Fruit fly (Drosophila melanogaster): Measurements from ENCODE around the gene mRpL44.

Gene mRpL44

DNA sequence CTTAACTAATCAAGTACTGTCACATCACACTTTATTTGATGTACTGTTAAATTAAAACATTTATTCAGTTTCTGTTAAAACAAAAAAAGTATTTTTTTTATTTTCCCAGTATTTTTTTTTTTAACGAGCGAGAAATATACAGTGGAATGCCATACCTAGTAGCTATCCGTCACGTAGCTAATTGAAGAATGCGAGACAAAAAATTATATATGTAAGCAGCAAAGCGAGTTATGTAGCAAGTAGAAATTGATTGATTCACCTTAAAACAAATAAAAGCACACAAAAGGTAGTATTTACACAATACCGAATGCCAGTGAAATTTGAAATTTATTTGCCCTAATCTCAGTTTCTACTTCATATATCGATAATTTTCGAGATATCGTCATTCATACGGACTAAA, 31.7 kb downstream of the mRpL44 start (continued):
- no peak for TF ChIP-seq Hand (GFP tag; optimal IDR thresholded peaks at IDR 0.05)
- TF ChIP-seq scrt (GFP tag; optimal IDR thresholded peaks at IDR 0.05), result no peak
- TF ChIP-seq sd (tag; optimal IDR thresholded peaks at IDR 0.05), result peak; percentile 94
- TF ChIP-seq CG2875 (GFP tag; optimal IDR thresholded peaks at IDR 0.05), result no peak
- TF ChIP-seq Poxn (GFP tag; IDR thresholded peaks at IDR 0.05), result no peak
- TF ChIP-seq twi (tag; optimal IDR thresholded peaks at IDR 0.05), result no peak
- TF ChIP-seq Xrp1 (GFP tag; IDR thresholded peaks at IDR 0.05), result no peak
- no peak for TF ChIP-seq CG9876 (GFP tag; optimal IDR thresholded peaks at IDR 0.05)
- TF ChIP-seq Ets65A (GFP tag), result peak; percentile 62
- no peak for TF ChIP-seq Atf3 (GFP tag; optimal IDR thresholded peaks at IDR 0.05)
- peak; percentile 95 for TF ChIP-seq Abd-B (GFP tag; optimal IDR thresholded peaks at IDR 0.05)
- TF ChIP-seq pita (GFP tag; optimal IDR thresholded peaks at IDR 0.05), result no peak
- no peak for TF ChIP-seq prd (optimal IDR thresholded peaks at IDR 0.05)
- peak; percentile 19; the same call in 2 of the 3 replicates for TF ChIP-seq prd (GFP tag; IDR thresholded peaks at IDR 0.05)
- TF ChIP-seq oc (tag; optimal IDR thresholded peaks at IDR 0.05), result no peak
- no peak for TF ChIP-seq Mes4 (GFP tag; optimal IDR thresholded peaks at IDR 0.05)
- no peak for TF ChIP-seq CG32532 (GFP tag; IDR thresholded peaks at IDR 0.05)
- no peak for TF ChIP-seq emc (GFP tag; optimal IDR thresholded peaks at IDR 0.05)
- TF ChIP-seq h (optimal IDR thresholded peaks at IDR 0.05), result no peak
- TF ChIP-seq BEAF-32 (GFP tag; optimal IDR thresholded peaks at IDR 0.05), result peak; percentile 22
- TF ChIP-seq vnd (GFP tag; IDR thresholded peaks at IDR 0.05; ENCODE audit: partially characterized antibody), result no peak
- TF ChIP-seq eyg (GFP tag; optimal IDR thresholded peaks at IDR 0.05), result no peak
- TF ChIP-seq Side (GFP tag; optimal IDR thresholded peaks at IDR 0.05), result no peak
- TF ChIP-seq br (optimal IDR thresholded peaks at IDR 0.05), result no peak
- peak; percentile 21 for TF ChIP-seq dmrt11E (tag; optimal IDR thresholded peaks at IDR 0.05)
- TF ChIP-seq Deaf1 (tag; optimal IDR thresholded peaks at IDR 0.05), result no peak
- no peak for TF ChIP-seq CG14710 (tag; optimal IDR thresholded peaks at IDR 0.05)
- TF ChIP-seq sens-2 (GFP tag; IDR thresholded peaks at IDR 0.05), result no peak
- no peak for TF ChIP-seq rib (GFP tag; IDR thresholded peaks at IDR 0.05)
- no peak for TF ChIP-seq CG13624 (GFP tag; optimal IDR thresholded peaks at IDR 0.05)
- peak; percentile 6 for TF ChIP-seq Jarid2 (GFP tag; optimal IDR thresholded peaks at IDR 0.05)
- no peak for TF ChIP-seq Ssrp (tag; optimal IDR thresholded peaks at IDR 0.05)
- peak; percentile 86 for TF ChIP-seq Myb (GFP tag; optimal IDR thresholded peaks at IDR 0.05)
- TF ChIP-seq amos (GFP tag; IDR thresholded peaks at IDR 0.05; ENCODE audit: partially characterized antibody), result peak; percentile 48; the same call in 1 of the 2 replicates
- TF ChIP-seq PHDP (tag; optimal IDR thresholded peaks at IDR 0.05), result no peak
- peak; percentile 87 for TF ChIP-seq zen (tag; optimal IDR thresholded peaks at IDR 0.05)
- no peak for TF ChIP-seq D19B (GFP tag; optimal IDR thresholded peaks at IDR 0.05)
- peak; percentile 67 for TF ChIP-seq Med (GFP tag)
- TF ChIP-seq jing (GFP tag; optimal IDR thresholded peaks at IDR 0.05), result no peak
- no peak for TF ChIP-seq gcm2 (GFP tag; optimal IDR thresholded peaks at IDR 0.05)
- TF ChIP-seq CG2199 (GFP tag; IDR thresholded peaks at IDR 0.05), result peak; percentile 87
- no peak for TF ChIP-seq bsh (GFP tag; optimal IDR thresholded peaks at IDR 0.05)
- no peak for TF ChIP-seq CG12071 (GFP tag; optimal IDR thresholded peaks at IDR 0.05)
- no peak for TF ChIP-seq CG2202 (tag; optimal IDR thresholded peaks at IDR 0.05)
- TF ChIP-seq tap (tag; optimal IDR thresholded peaks at IDR 0.05), result no peak
- TF ChIP-seq zfh1 (GFP tag; IDR thresholded peaks at IDR 0.05), result no peak
- TF ChIP-seq CG4617 (GFP tag; optimal IDR thresholded peaks at IDR 0.05; ENCODE audit: borderline replicate concordance), result peak; percentile 17
- no peak for TF ChIP-seq ato (GFP tag; IDR thresholded peaks at IDR 0.05; ENCODE audit: partially characterized antibody)
- no peak for TF ChIP-seq CG14050 (GFP tag; IDR thresholded peaks at IDR 0.05)
- TF ChIP-seq ems (GFP tag; optimal IDR thresholded peaks at IDR 0.05), result no peak
- peak; percentile 32 for TF ChIP-seq CG12659 (GFP tag; optimal IDR thresholded peaks at IDR 0.05)
- TF ChIP-seq sisA (GFP tag; IDR thresholded peaks at IDR 0.05), result no peak

All from whole organism, embryonic.